Worm (Caenorhabditis elegans): ENCODE results near the gene M05D6.3.

ce11 chrII:8471139-8471538 is 4.4 kb upstream of the M05D6.3 start, which contains the start of gene M05D6.8:
- TF ChIP-seq ceh-79 (tag; optimal IDR thresholded peaks at IDR 0.05) (no peak), hrde-1 (tag; optimal IDR thresholded peaks at IDR 0.05; ENCODE audit: borderline replicate concordance) (no peak), lag-1 (GFP tag; IDR thresholded peaks at IDR 0.05) (no peak), unc-62 (GFP tag; optimal IDR thresholded peaks at IDR 0.05) (no peak), chd-7 (tag; optimal IDR thresholded peaks at IDR 0.05) (no peak)
